Worm (Caenorhabditis elegans) whole organism, early embryonic: ENCODE data around the gene perm-1.

Experiments used
- B0310.2 ChIP-seq: sonication (generic microtip); optimal IDR thresholded peaks from 2 replicates; lab custom pipeline; 2016; ENCODE audit warnings: mild to moderate bottlenecking, missing genetic modification characterization, missing compliant biosample characterization
- F13C5.2 ChIP-seq: sonication (generic microtip); optimal IDR thresholded peaks from 2 replicates; lab custom pipeline; 2017; ENCODE audit warnings: mild to moderate bottlenecking, missing genetic modification characterization, inconsistent platforms, missing compliant biosample characterization
- aly-1 ChIP-seq: sonication (generic microtip); optimal IDR thresholded peaks from 2 replicates; lab custom pipeline; 2016; ENCODE audit warnings: missing genetic modification characterization, missing compliant biosample characterization
- ama-1 ChIP-seq: fragments of 150-350 bp; optimal IDR thresholded peaks from 2 replicates; lab custom pipeline; 2014
- ceh-13 ChIP-seq: fragments of 200-800 bp; sonication (Bioruptor generic); optimal IDR thresholded peaks from 2 replicates; lab custom pipeline; 2018; ENCODE audit warnings: mild to moderate bottlenecking, missing genetic modification characterization, missing compliant biosample characterization
- ceh-36 ChIP-seq: sonication (generic microtip); optimal IDR thresholded peaks from 2 replicates; lab custom pipeline; 2016; ENCODE audit warnings: missing genetic modification characterization, inconsistent platforms, missing compliant biosample characterization
- ets-7 ChIP-seq: sonication (generic microtip); optimal IDR thresholded peaks from 2 replicates; lab custom pipeline; 2016; ENCODE audit warnings: missing genotype, missing genetic modification characterization, missing compliant biosample characterization
- flt-1 ChIP-seq: fragments of 200-800 bp; sonication (Bioruptor generic); IDR thresholded peaks from 2 replicates; pipeline ENCODE4 v1.3.6; 2022; ENCODE audit warnings: missing genetic modification characterization, missing compliant biosample characterization
- hmbx-1 ChIP-seq: sonication (generic microtip); optimal IDR thresholded peaks from 2 replicates; lab custom pipeline; 2016; ENCODE audit warnings: mild to moderate bottlenecking, missing genetic modification characterization, missing compliant biosample characterization
- hmg-4 ChIP-seq: fragments of 200-800 bp; sonication (Bioruptor generic); optimal IDR thresholded peaks from 2 replicates; lab custom pipeline; 2018; ENCODE audit warnings: mild to moderate bottlenecking, missing genetic modification characterization, missing compliant biosample characterization
- hnd-1 ChIP-seq: sonication (generic microtip); optimal IDR thresholded peaks from 2 replicates; lab custom pipeline; 2016; ENCODE audit warnings: missing genetic modification characterization, missing compliant biosample characterization
- pes-1 ChIP-seq: fragments of 200-800 bp; sonication (Bioruptor generic); IDR thresholded peaks from 2 replicates; pipeline ENCODE4 v1.3.6; 2022; ENCODE audit warnings: missing genetic modification reagents, missing genetic modification characterization, missing compliant biosample characterization
- scrt-1 ChIP-seq: fragments of 200-800 bp; sonication (Bioruptor generic); IDR thresholded peaks from 2 replicates; pipeline ENCODE4 v1.3.6; 2022; ENCODE audit warnings: missing genetic modification characterization, missing compliant biosample characterization
- sea-1 ChIP-seq: fragments of 200-800 bp; sonication (Bioruptor generic); conservative IDR thresholded peaks from 2 replicates; pipeline ENCODE4 v1.3.6; 2022; ENCODE audit warnings: missing genetic modification characterization, missing compliant biosample characterization
- tbx-11 ChIP-seq: fragments of 200-800 bp; sonication (Bioruptor generic); IDR thresholded peaks from 2 replicates; pipeline ENCODE4 v1.3.6; 2022; ENCODE audit warnings: missing genetic modification characterization, missing compliant biosample characterization
- tbx-37 ChIP-seq: fragments of 200-800 bp; sonication (Bioruptor generic); conservative IDR thresholded peaks from 2 replicates; pipeline ENCODE4 v1.3.6; 2022; ENCODE audit warnings: missing genetic modification reagents, missing genetic modification characterization, missing compliant biosample characterization
- tra-4 ChIP-seq: sonication (generic microtip); optimal IDR thresholded peaks from 2 replicates; lab custom pipeline; 2017; ENCODE audit warnings: missing genetic modification characterization, missing compliant biosample characterization

Gene perm-1

DNA sequence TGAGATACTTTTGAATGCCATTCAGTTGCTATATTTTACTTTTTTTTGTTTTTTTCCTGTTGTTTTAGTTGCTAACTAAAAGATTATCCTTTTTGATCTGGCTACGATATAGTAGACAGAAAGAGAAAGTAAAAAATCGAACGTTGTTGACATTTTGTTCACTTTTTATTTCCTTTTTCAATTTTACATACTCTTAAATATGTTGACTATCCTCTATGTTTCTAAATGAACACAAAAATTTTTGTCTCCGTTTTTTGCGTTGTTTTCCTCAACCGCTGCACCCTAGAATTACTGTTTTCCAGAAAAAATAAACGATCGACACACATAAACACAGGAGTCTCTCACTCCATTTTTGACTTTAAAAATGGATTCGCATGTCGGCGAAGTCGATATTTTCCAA, 38.6 kb upstream of the perm-1 start, which contains the start of gene klp-3:
klp-3 (plus strand) TSS at position 301 of the 400 bp plus-strand sequence.
- TF ChIP-seq hmbx-1 (tag; lab: Kevin White, UChicago): no peak
- no peak for TF ChIP-seq ceh-36
- TF ChIP-seq B0310.2 (tag; lab: Kevin White, UChicago): no peak

DNA sequence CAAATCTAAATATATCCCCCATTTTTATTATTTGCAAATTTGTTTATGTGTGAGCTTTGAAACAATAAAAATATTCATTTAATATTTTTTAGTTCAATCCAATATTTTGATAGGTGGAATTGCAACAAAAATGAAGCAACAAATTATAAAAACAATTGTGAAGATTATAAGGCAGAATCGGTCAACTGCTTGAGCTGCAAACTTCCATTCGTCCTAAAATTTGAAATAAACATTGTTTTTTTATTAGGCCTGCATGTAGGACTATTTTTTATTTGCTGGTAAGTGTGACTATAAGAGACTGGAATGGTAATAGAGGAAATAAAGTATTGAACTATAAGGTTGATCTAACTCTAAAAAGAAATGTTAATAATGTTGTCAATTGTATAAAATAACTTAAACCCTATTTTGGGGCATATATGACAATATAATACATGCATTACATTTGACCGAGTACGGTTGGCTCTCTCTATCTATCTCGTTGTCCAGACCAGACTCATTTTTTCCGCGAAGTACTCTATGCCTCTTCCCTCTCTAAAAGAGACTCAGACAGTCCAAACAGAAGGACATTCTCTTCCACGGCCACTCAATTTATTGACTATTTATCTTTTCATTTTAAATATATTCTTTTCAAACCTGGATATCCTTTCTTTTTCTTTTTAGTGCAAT, 34.9 kb upstream of the perm-1 start, which contains the start of gene T09A5.4:
T09A5.4 (plus strand) TSS at position 616 of the 666 bp plus-strand sequence.
- TF ChIP-seq tra-4 (no peak), hmg-4 (no peak), F13C5.2 (no peak), B0310.2 (tag; lab: Kevin White, UChicago) (no peak), hnd-1 (no peak), ceh-36 (no peak), hmbx-1 (tag; lab: Kevin White, UChicago) (no peak), flt-1 (GFP tag; lab: Robert Waterston, UW) (no peak), pes-1 (no peak), ceh-13 (GFP tag; lab: Kevin White, UChicago) (no peak), tbx-37 (GFP tag; lab: Robert Waterston, UW) (no peak), ama-1 (no peak), sea-1 (no peak), scrt-1 (GFP tag; lab: Robert Waterston, UW) (no peak), tbx-11 (GFP tag; lab: Robert Waterston, UW) (no peak)

DNA sequence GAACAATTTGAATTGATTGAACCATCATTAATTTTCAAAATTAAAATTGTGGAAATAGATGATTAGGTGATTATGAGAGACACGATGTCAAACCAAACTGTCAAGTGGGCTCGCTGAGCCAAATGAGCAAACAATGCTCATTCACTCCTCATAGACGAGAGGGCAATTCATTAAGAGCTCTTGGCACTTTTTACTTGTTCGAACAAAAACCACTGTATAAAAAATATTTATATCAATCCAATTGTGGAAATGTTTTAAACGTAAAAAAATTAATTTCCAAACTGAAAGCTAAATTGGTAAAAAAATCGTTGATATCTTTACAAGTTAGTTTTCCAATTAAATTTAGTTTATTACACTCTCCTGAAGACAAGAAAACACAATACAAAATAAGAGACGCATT, 30.9 kb upstream of the perm-1 start, which contains the start of gene acr-7:
acr-7 (minus strand) TSS at position 101 of the 400 bp plus-strand sequence.
- no peak for TF ChIP-seq pes-1
- no peak for TF ChIP-seq hnd-1
- TF ChIP-seq F13C5.2: no peak
- TF ChIP-seq tra-4: no peak
- no peak for TF ChIP-seq B0310.2 (tag; lab: Kevin White, UChicago)
- no peak for TF ChIP-seq ceh-36
- TF ChIP-seq ama-1: no peak
- TF ChIP-seq tbx-37 (GFP tag; lab: Robert Waterston, UW): no peak
- no peak for TF ChIP-seq hmg-4
- TF ChIP-seq sea-1: no peak
- TF ChIP-seq ets-7 (tag; lab: Kevin White, UChicago): no peak
- no peak for TF ChIP-seq scrt-1 (GFP tag; lab: Robert Waterston, UW)
- TF ChIP-seq hmbx-1 (tag; lab: Kevin White, UChicago): no peak
- no peak for TF ChIP-seq aly-1 (tag; lab: Kevin White, UChicago)
- TF ChIP-seq flt-1 (GFP tag; lab: Robert Waterston, UW): no peak
- TF ChIP-seq ceh-13 (GFP tag; lab: Kevin White, UChicago): no peak
- TF ChIP-seq tbx-11 (GFP tag; lab: Robert Waterston, UW): no peak

DNA sequence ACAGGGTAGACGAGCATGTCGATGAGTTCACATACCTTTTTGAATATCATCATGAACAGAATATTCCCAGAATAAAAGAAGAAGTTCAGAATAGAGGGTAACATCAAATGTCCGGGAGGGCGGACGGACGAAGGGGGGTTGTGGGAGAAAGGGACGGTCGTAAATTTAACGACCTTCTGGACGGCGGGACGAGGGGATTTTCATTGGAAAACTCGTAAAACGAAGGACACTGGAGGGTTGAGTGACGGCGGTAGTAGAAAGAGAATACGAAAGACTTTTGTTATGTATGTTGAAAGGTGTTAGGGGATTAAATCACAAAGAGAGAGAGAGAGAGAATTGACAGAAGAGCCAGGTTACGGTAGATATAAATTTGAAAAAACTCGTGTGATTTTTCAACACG, 30.0 kb upstream of the perm-1 start:
- TF ChIP-seq tbx-11 (GFP tag; lab: Robert Waterston, UW) (no peak), hmbx-1 (tag; lab: Kevin White, UChicago) (no peak), ets-7 (tag; lab: Kevin White, UChicago) (no peak), tbx-37 (GFP tag; lab: Robert Waterston, UW) (no peak), ceh-13 (GFP tag; lab: Kevin White, UChicago) (no peak), B0310.2 (tag; lab: Kevin White, UChicago) (no peak), ceh-36 (no peak), flt-1 (GFP tag; lab: Robert Waterston, UW) (no peak), ama-1 (no peak), pes-1 (no peak), sea-1 (no peak), tra-4 (no peak)

DNA sequence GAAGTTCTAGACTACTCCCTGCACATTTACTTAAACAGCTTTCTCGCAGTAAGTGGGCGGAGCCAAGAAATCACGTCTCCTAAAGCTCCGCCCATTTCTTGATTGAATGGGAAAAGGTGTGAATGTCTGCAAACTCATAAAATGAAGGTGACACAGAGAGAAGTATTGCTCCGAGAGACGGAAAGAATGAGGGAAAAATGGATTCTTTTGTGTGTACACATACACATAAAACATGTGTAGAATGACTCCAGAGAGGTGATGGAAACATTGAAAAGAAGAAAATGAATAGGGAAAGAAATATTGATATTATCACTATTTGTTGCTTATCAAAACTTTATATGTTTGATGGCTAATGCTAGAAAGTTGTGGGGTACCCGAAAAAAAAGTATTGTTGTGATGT, 29.1 kb upstream of the perm-1 start:
- TF ChIP-seq scrt-1 (GFP tag; lab: Robert Waterston, UW): no peak
- no peak for TF ChIP-seq hmg-4
- no peak for TF ChIP-seq ceh-36
- TF ChIP-seq tbx-37 (GFP tag; lab: Robert Waterston, UW): no peak

DNA sequence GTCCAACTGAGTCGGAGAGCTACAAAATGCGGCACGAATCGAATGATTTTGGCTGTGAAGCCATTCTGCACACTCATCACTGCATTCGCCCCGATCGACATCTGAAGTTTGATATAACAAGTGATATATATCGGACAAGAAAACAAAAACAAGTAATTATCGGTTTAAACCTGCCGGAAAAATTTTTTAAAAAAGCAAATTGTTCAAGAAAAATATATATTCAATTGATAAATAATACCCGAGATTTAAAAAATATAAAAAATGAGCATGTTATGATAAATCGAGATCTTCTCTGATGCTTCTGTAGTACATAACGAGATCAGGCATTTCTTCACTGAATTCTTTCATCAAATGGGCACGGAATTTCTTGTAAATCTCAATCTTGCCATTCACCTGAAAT, 26.9 kb upstream of the perm-1 start, which contains the start of gene T09A5.5:
T09A5.5 (minus strand) TSS at position 101 of the 400 bp plus-strand sequence.
- no peak for TF ChIP-seq pes-1
- no peak for TF ChIP-seq aly-1 (tag; lab: Kevin White, UChicago)

DNA sequence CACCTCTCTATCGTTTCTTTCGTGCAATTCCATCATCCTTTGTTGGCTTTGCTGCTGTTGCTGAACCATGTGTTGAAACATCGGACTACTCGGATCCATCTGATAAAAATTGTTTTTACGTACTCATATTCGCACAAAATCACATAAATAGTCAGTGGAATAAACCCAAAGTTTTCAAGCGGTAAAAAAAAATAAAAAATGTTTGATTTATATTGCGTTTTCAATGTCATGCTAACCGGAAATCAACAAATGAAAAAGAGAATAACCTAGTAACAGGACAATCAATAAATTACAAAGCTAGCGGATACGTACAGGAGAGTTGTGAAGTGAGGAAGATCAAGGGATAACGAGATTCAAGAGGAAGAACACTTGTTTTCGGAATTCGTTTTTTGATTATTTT, 25.7 kb upstream of the perm-1 start, which contains the start of gene mdt-10:
mdt-10 (minus strand) TSS at position 101 of the 400 bp plus-strand sequence.
- TF ChIP-seq ceh-13 (GFP tag; lab: Kevin White, UChicago) (no peak), ama-1 (no peak), tbx-11 (GFP tag; lab: Robert Waterston, UW) (no peak), sea-1 (no peak), flt-1 (GFP tag; lab: Robert Waterston, UW) (no peak), pes-1 (no peak), tbx-37 (GFP tag; lab: Robert Waterston, UW) (no peak)

DNA sequence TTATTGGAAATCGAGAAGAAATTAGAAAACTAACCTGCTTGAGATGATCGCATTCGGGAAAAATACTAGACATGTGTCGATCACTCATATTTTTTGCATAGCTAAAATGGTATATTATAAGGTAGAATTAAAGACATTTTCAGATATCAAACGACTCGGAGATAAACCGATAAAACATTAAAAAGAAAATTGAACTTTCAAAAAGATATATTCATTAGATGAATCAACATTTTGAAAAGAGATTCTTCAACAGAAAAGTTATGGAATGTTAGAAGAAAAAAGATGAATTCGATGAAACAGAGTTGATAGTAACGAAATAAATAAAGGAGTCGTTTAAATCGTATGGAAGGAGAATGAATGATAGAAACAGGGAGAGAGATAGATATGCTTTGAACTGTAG, 25.0 kb upstream of the perm-1 start, which contains the start of gene mdmh-35:
mdmh-35 (minus strand) TSS at position 101 of the 400 bp plus-strand sequence.
- no peak for TF ChIP-seq tbx-11 (GFP tag; lab: Robert Waterston, UW)
- TF ChIP-seq hmg-4: no peak

DNA sequence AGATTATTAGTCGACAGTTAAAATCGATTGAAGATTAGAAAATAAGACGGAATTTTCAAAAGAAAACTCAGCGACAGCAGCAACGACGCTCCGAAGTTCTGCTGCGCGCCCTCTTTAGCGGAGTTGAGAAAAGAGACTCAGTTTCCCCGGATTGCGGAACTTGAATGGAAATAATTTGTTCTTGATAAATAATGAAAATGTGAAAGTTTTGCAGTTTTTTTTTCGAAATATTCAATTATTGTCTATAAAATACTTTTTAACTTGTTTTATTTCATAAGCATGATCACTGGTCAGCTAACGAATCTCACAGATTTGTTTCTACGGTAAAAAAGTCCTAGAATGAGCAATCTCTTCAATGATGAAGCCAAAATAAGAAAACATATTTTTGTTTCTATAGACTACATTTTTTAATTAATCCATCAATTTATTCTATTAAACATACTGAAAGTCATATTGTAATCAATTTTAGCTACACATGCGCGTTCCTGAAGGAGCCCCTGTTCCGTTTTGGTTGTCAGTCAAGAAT, 23.1 kb upstream of the perm-1 start, which contains the start of the genes cec-3 and T09A5.15:
cec-3 (minus strand) TSS at position 116 of the 526 bp plus-strand sequence.
T09A5.15 (plus strand) TSS at position 476 of the 526 bp plus-strand sequence.
- TF ChIP-seq ceh-36 (no peak), F13C5.2 (peak; percentile 63), scrt-1 (GFP tag; lab: Robert Waterston, UW) (no peak)
